In the genomic region with DNA sequence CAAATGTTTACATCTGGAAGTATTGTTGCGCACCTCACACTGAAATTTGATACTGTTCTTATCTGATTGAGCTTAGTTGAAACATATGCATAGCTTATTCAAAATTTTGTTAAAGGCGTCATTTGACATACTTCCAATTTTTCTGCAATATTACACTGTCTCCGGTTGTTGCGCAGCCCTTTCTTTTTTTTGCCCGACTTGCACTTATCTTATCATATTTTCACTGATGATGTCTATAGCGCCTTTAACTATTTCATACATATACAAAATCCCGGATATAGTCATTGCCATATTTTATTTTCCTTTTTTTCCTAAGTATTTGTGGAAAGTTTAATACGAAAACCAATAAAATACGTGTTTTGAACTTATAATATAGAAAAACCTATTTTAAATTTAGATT, we compare ENCODE assay signal across 2 worm cellular contexts.
TF ChIP-seq lines count a peak whose summit lies in the region.

No protein-coding gene starts in this region.

TF ChIP-seq in whole organism, L1 larva, 84 proteins besides CTCF, POLR2A, EP300 and RAD21:
- no peak for TF ChIP-seq nhr-84 (tag; optimal IDR thresholded peaks at IDR 0.05; lab: Kevin White, UChicago)
- TF ChIP-seq unc-30 (tag; optimal IDR thresholded peaks at IDR 0.05; lab: Kevin White, UChicago), result no peak
- TF ChIP-seq nhr-28 (tag; optimal IDR thresholded peaks at IDR 0.05; lab: Kevin White, UChicago), result no peak
- no peak for TF ChIP-seq hpl-2 (GFP tag; optimal IDR thresholded peaks at IDR 0.05; lab: Kevin White, UChicago)
- TF ChIP-seq C04F5.9 (tag; optimal IDR thresholded peaks at IDR 0.05; lab: Kevin White, UChicago), result no peak
- TF ChIP-seq lin-39 (tag; optimal IDR thresholded peaks at IDR 0.05; lab: Kevin White, UChicago), result no peak
- no peak for TF ChIP-seq hlh-17 (GFP tag; optimal IDR thresholded peaks at IDR 0.05; lab: Kevin White, UChicago; ENCODE audit: borderline replicate concordance)
- TF ChIP-seq fkh-8 (tag; optimal IDR thresholded peaks at IDR 0.05; lab: Kevin White, UChicago), result no peak
- TF ChIP-seq nhr-76 (tag; optimal IDR thresholded peaks at IDR 0.05; lab: Kevin White, UChicago), result no peak
- TF ChIP-seq ama-1 (optimal IDR thresholded peaks at IDR 0.05; lab: Kevin White, UChicago), result no peak
- TF ChIP-seq blmp-1 (tag; optimal IDR thresholded peaks at IDR 0.05; lab: Kevin White, UChicago), result peak; percentile 59
- no peak for TF ChIP-seq xbp-1 (tag; optimal IDR thresholded peaks at IDR 0.05; lab: Kevin White, UChicago)
- no peak for TF ChIP-seq ceh-90 (tag; optimal IDR thresholded peaks at IDR 0.05; lab: Kevin White, UChicago)
- TF ChIP-seq efl-1 (optimal IDR thresholded peaks at IDR 0.05; lab: Kevin White, UChicago), result no peak
- no peak for TF ChIP-seq efl-1 (GFP tag; optimal IDR thresholded peaks at IDR 0.05 in 1 of 2; lab: Kevin White, UChicago)
- no peak for TF ChIP-seq jun-1 (tag; optimal IDR thresholded peaks at IDR 0.05; lab: Kevin White, UChicago)
- TF ChIP-seq rnt-1 (tag; optimal IDR thresholded peaks at IDR 0.05; lab: Kevin White, UChicago), result no peak
- TF ChIP-seq nhr-90 (tag; optimal IDR thresholded peaks at IDR 0.05; lab: Kevin White, UChicago; ENCODE audit: poor library complexity), result no peak
- TF ChIP-seq skn-1 (tag; optimal IDR thresholded peaks at IDR 0.05; lab: Kevin White, UChicago), result no peak
- TF ChIP-seq grh-1 (GFP tag; IDR thresholded peaks at IDR 0.05; lab: Robert Waterston, UW), result peak; percentile 4; the same call in 1 of the 2 replicates
- no peak for TF ChIP-seq lin-15B (tag; optimal IDR thresholded peaks at IDR 0.05; lab: Kevin White, UChicago)
- peak in 1 of 6 experiments; percentile 41 for TF ChIP-seq elt-3 (tag; optimal IDR thresholded peaks at IDR 0.05; lab: Kevin White, UChicago)

TF ChIP-seq in whole organism, L4 larva, 104 proteins besides CTCF, POLR2A, EP300 and RAD21:
- TF ChIP-seq dmd-8 (GFP tag; IDR thresholded peaks at IDR 0.05; lab: Robert Waterston, UW), result no peak
- TF ChIP-seq nhr-25 (tag; optimal IDR thresholded peaks at IDR 0.05; lab: Kevin White, UChicago; ENCODE audit: borderline replicate concordance, insufficient read depth), result peak; percentile 54
